Fruit fly (Drosophila melanogaster): ENCODE results near the gene CG14658.

The CG14658 gene

dm6 chr3R:4846787-4847186 is 16.5 kb upstream of the CG14658 start (continued):
- TF ChIP-seq CG16813 (GFP tag; IDR thresholded peaks at IDR 0.05; ENCODE audit: partially characterized antibody), result no peak
- TF ChIP-seq CG14050 (GFP tag; IDR thresholded peaks at IDR 0.05), result no peak
- TF ChIP-seq CG10462 (GFP tag; optimal IDR thresholded peaks at IDR 0.05), result peak; percentile 9
- no peak for TF ChIP-seq Doc2 (GFP tag; IDR thresholded peaks at IDR 0.05)
- TF ChIP-seq Nf-YA (GFP tag; IDR thresholded peaks at IDR 0.05), result no peak
- TF ChIP-seq E2f2 (GFP tag; IDR thresholded peaks at IDR 0.05), result 0 out of 2 replicates have a peak, but pooled peaks have one; percentile 16
- no peak for TF ChIP-seq aop (GFP tag; IDR thresholded peaks at IDR 0.05)
- no peak for TF ChIP-seq Doc3 (GFP tag; IDR thresholded peaks at IDR 0.05; ENCODE audit: partially characterized antibody)
- no peak for TF ChIP-seq ac (GFP tag; optimal IDR thresholded peaks at IDR 0.05)
- no peak for TF ChIP-seq Hmx (GFP tag; optimal IDR thresholded peaks at IDR 0.05)
- TF ChIP-seq YL-1 (GFP tag; optimal IDR thresholded peaks at IDR 0.05), result no peak
- peak; percentile 23 for TF ChIP-seq Camta (GFP tag; optimal IDR thresholded peaks at IDR 0.05)
- TF ChIP-seq nerfin-2 (GFP tag; IDR thresholded peaks at IDR 0.05; ENCODE audit: partially characterized antibody), result no peak
- no peak for TF ChIP-seq toy (GFP tag; IDR thresholded peaks at IDR 0.05)
- no peak for TF ChIP-seq zf30C (GFP tag; optimal IDR thresholded peaks at IDR 0.05)
- peak; percentile 68 for TF ChIP-seq row (GFP tag; IDR thresholded peaks at IDR 0.05)
- peak; percentile 27 for TF ChIP-seq CG16815 (GFP tag; optimal IDR thresholded peaks at IDR 0.05)
- peak; percentile 36; the same call in 1 of the 3 replicates for TF ChIP-seq dysf (GFP tag; IDR thresholded peaks at IDR 0.05)
- TF ChIP-seq CG10209 (GFP tag; optimal IDR thresholded peaks at IDR 0.05), result peak; percentile 6
- peak; percentile 10 for TF ChIP-seq Asciz (GFP tag; optimal IDR thresholded peaks at IDR 0.05)
- TF ChIP-seq Dfd (GFP tag; optimal IDR thresholded peaks at IDR 0.05), result no peak
- 0 out of 2 replicates have a peak, but pooled peaks have one; percentile 22 for TF ChIP-seq Atf6 (GFP tag; IDR thresholded peaks at IDR 0.05)
- TF ChIP-seq CG34224 (GFP tag; IDR thresholded peaks at IDR 0.05; ENCODE audit: partially characterized antibody), result no peak
- TF ChIP-seq tna (GFP tag; IDR thresholded peaks at IDR 0.05; ENCODE audit: partially characterized antibody), result no peak
- TF ChIP-seq CG18476 (GFP tag; optimal IDR thresholded peaks at IDR 0.05), result no peak
- TF ChIP-seq mirr (GFP tag; optimal IDR thresholded peaks at IDR 0.05), result no peak
- TF ChIP-seq ATbp (GFP tag; optimal IDR thresholded peaks at IDR 0.05), result peak; percentile 47
- TF ChIP-seq CG14441 (GFP tag; IDR thresholded peaks at IDR 0.05), result 0 out of 2 replicates have a peak, but pooled peaks have one; percentile 15
- TF ChIP-seq bigmax (GFP tag; optimal IDR thresholded peaks at IDR 0.05), result no peak
- peak; percentile 8 for TF ChIP-seq ems (GFP tag; optimal IDR thresholded peaks at IDR 0.05)
- TF ChIP-seq Lim3 (GFP tag; IDR thresholded peaks at IDR 0.05), result no peak
- TF ChIP-seq fd64A (GFP tag; optimal IDR thresholded peaks at IDR 0.05), result peak; percentile 45
- peak; percentile 48; the same call in 2 of the 3 replicates for TF ChIP-seq Optix (GFP tag; IDR thresholded peaks at IDR 0.05)
- no peak for TF ChIP-seq stc (GFP tag; IDR thresholded peaks at IDR 0.05)
- peak; percentile 41 for TF ChIP-seq CG13424 (tag; optimal IDR thresholded peaks at IDR 0.05)
- TF ChIP-seq crc (GFP tag; optimal IDR thresholded peaks at IDR 0.05), result no peak
- TF ChIP-seq vnd (GFP tag; IDR thresholded peaks at IDR 0.05; ENCODE audit: partially characterized antibody), result no peak
- TF ChIP-seq odd (GFP tag; optimal IDR thresholded peaks at IDR 0.05), result no peak
- no peak for TF ChIP-seq amos (GFP tag; IDR thresholded peaks at IDR 0.05; ENCODE audit: partially characterized antibody)
- peak; percentile 56; the same call in 1 of the 2 replicates for TF ChIP-seq chm (GFP tag; IDR thresholded peaks at IDR 0.05)
- TF ChIP-seq B-H1 (GFP tag; IDR thresholded peaks at IDR 0.05), result no peak
- TF ChIP-seq sc (optimal IDR thresholded peaks at IDR 0.05), result no peak
- peak; percentile 41 for TF ChIP-seq sc (GFP tag; optimal IDR thresholded peaks at IDR 0.05)
- TF ChIP-seq BEAF-32 (GFP tag; optimal IDR thresholded peaks at IDR 0.05), result no peak
- peak; percentile 62 for TF ChIP-seq ken (GFP tag; IDR thresholded peaks at IDR 0.05)
- no peak for TF ChIP-seq CG18619 (GFP tag; optimal IDR thresholded peaks at IDR 0.05)
- TF ChIP-seq CG12236 (GFP tag; optimal IDR thresholded peaks at IDR 0.05), result no peak
- TF ChIP-seq Six4 (GFP tag; optimal IDR thresholded peaks at IDR 0.05), result peak; percentile 28
- TF ChIP-seq NK7.1 (GFP tag; optimal IDR thresholded peaks at IDR 0.05), result no peak
- no peak for TF ChIP-seq CG2889 (GFP tag; IDR thresholded peaks at IDR 0.05)
- peak; percentile 1 for TF ChIP-seq nerfin-1 (tag; optimal IDR thresholded peaks at IDR 0.05)

All from whole organism, embryonic.